Worm (Caenorhabditis elegans): ENCODE results near the gene H25P19.1.

DNA sequence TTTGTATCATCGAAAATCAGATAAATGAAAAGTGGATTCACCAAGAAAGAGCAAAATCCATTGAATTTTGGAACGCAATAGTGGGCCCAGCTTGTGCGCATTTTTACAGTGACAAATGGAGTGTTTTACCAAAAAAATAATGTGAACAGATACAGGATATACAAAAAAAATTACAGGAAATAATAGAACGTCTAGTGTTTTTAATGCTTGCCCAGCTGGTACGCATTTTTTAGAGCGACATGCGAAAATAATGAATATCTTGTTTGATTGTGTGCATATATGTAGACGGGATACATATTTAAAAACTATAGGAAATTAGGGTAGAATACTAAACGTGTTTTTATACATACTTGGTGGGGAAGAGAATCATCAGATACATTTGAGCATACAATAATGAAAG lies 48.7 kb downstream of the H25P19.1 start, which contains the start of gene srj-25:
- no peak for TF ChIP-seq nhr-25 (tag; optimal IDR thresholded peaks at IDR 0.05)
- TF ChIP-seq elt-3 (tag; optimal IDR thresholded peaks at IDR 0.05) = no peak
- no peak for TF ChIP-seq ama-1 (optimal IDR thresholded peaks at IDR 0.05)

Measured in whole organism, L2 larva.